Worm (Caenorhabditis elegans) whole organism, midembryonic: ENCODE data around the gene W08F4.12.
"Not testable (repeated sequence)": the region's sequence is repeated elsewhere in the genome, so short reads cannot be mapped to it uniquely, and the experiment has no call there.

Experiments used
- T22C8.4 ChIP-seq: fragments of 200-800 bp; sonication (Bioruptor generic); IDR thresholded peaks from 2 replicates; pipeline ENCODE4 v1.3.6; 2022; ENCODE audit warnings: missing genetic modification characterization, missing compliant biosample characterization
- cog-1 ChIP-seq: sonication (generic microtip); optimal IDR thresholded peaks from 2 replicates; lab custom pipeline; 2016; ENCODE audit warnings: missing genetic modification characterization, missing compliant biosample characterization
- flt-1 ChIP-seq: fragments of 200-800 bp; sonication (Bioruptor generic); IDR thresholded peaks from 2 replicates; pipeline ENCODE4 v1.3.6; 2022; ENCODE audit warnings: missing genetic modification characterization, missing compliant biosample characterization
- klf-2 ChIP-seq: fragments of 200-800 bp; sonication (Bioruptor generic); conservative IDR thresholded peaks from 2 replicates; pipeline ENCODE4 v1.3.6; 2022; ENCODE audit warnings: missing genetic modification reagents, missing genetic modification characterization, missing compliant biosample characterization
- med-1 ChIP-seq: sonication (generic microtip); optimal IDR thresholded peaks from 2 replicates; lab custom pipeline; 2017; ENCODE audit warnings: missing genetic modification characterization, mild to moderate bottlenecking, missing compliant biosample characterization, antibody characterized with exemption, missing genetic modification reagents; ENCODE audit not compliant: insufficient read depth
- ref-1 ChIP-seq: fragments of 200-800 bp; sonication (Bioruptor generic); conservative IDR thresholded peaks from 2 replicates; pipeline ENCODE4 v1.3.6; 2022; ENCODE audit warnings: missing genetic modification reagents, missing genetic modification characterization, missing compliant biosample characterization
- tab-1 ChIP-seq: fragments of 200-800 bp; sonication (Bioruptor generic); IDR thresholded peaks from 2 replicates; pipeline ENCODE4 v1.3.6; 2022; ENCODE audit warnings: missing genetic modification characterization, missing compliant biosample characterization
- ztf-23 ChIP-seq: fragments of 200-800 bp; sonication (Bioruptor generic); IDR thresholded peaks from 2 replicates; pipeline ENCODE4 v1.3.6; 2022; ENCODE audit warnings: missing genetic modification reagents, missing genetic modification characterization, missing compliant biosample characterization
- ztf-29 ChIP-seq: fragments of 200-800 bp; sonication (Bioruptor generic); IDR thresholded peaks from 2 replicates; pipeline ENCODE4 v1.3.6; 2022; ENCODE audit warnings: missing genetic modification reagents, missing genetic modification characterization, missing compliant biosample characterization

W08F4.12 gene

ce11 chrII:568776-569175 is 15.4 kb downstream of the W08F4.12 start, which contains the start of gene W08F4.5:
TSS of gene W08F4.5 (minus strand) at chrII:568876.
- TF ChIP-seq tab-1 (no peak), klf-2 (GFP tag; lab: Robert Waterston, UW) (no peak), flt-1 (GFP tag; lab: Robert Waterston, UW) (no peak), T22C8.4 (GFP tag; lab: Robert Waterston, UW) (no peak), ztf-23 (GFP tag; lab: Robert Waterston, UW) (no peak), ztf-29 (GFP tag; lab: Robert Waterston, UW) (no peak), ref-1 (GFP tag; lab: Robert Waterston, UW) (no peak), med-1 (GFP tag; lab: Kevin White, UChicago) (no peak), cog-1 (tag; lab: Kevin White, UChicago) (no peak)

ce11 chrII:556185-556584 is 28.0 kb downstream of the W08F4.12 start, which contains the start of the genes C09E8.1 and C09E8.6:
TSS of gene C09E8.1 (plus strand) at chrII:556485.
TSS of gene C09E8.6 (plus strand) at chrII:556497.
- TF ChIP-seq med-1 (GFP tag; lab: Kevin White, UChicago) = no peak
- no peak for TF ChIP-seq ref-1 (GFP tag; lab: Robert Waterston, UW)
- no peak for TF ChIP-seq T22C8.4 (GFP tag; lab: Robert Waterston, UW)
- no peak for TF ChIP-seq tab-1
- TF ChIP-seq klf-2 (GFP tag; lab: Robert Waterston, UW) = no peak
- TF ChIP-seq cog-1 (tag; lab: Kevin White, UChicago) = no peak
- no peak for TF ChIP-seq flt-1 (GFP tag; lab: Robert Waterston, UW)
- TF ChIP-seq ztf-29 (GFP tag; lab: Robert Waterston, UW) = no peak
- no peak for TF ChIP-seq ztf-23 (GFP tag; lab: Robert Waterston, UW)

ce11 chrII:555371-555770 is 28.9 kb downstream of the W08F4.12 start:
- no peak for TF ChIP-seq tab-1
- TF ChIP-seq T22C8.4 (GFP tag; lab: Robert Waterston, UW) = peak; percentile 52

- TF ChIP-seq klf-2 (GFP tag; lab: Robert Waterston, UW) (no peak), med-1 (GFP tag; lab: Kevin White, UChicago) (no peak), ztf-23 (GFP tag; lab: Robert Waterston, UW) (no peak), ztf-29 (GFP tag; lab: Robert Waterston, UW) (no peak), cog-1 (tag; lab: Kevin White, UChicago) (no peak), T22C8.4 (GFP tag; lab: Robert Waterston, UW) (no peak), flt-1 (GFP tag; lab: Robert Waterston, UW) (no peak), tab-1 (no peak), ref-1 (GFP tag; lab: Robert Waterston, UW) (no peak)
These were observed 32.8 kb downstream of the W08F4.12 start, which contains the start of gene lips-7 for ce11 chrII:551245-551904. TSS of gene lips-7 (plus strand) at chrII:551854.

- TF ChIP-seq flt-1 (GFP tag; lab: Robert Waterston, UW) (no peak), ztf-29 (GFP tag; lab: Robert Waterston, UW) (no peak), T22C8.4 (GFP tag; lab: Robert Waterston, UW) (no peak), tab-1 (no peak), med-1 (GFP tag; lab: Kevin White, UChicago) (no peak), ref-1 (GFP tag; lab: Robert Waterston, UW) (no peak), cog-1 (tag; lab: Kevin White, UChicago) (no peak), ztf-23 (GFP tag; lab: Robert Waterston, UW) (no peak), klf-2 (GFP tag; lab: Robert Waterston, UW) (no peak)
These were observed 34.7 kb downstream of the W08F4.12 start for ce11 chrII:549501-549900.

- TF ChIP-seq tab-1 (no peak), ztf-23 (GFP tag; lab: Robert Waterston, UW) (no peak), ztf-29 (GFP tag; lab: Robert Waterston, UW) (no peak), ref-1 (GFP tag; lab: Robert Waterston, UW) (no peak), med-1 (GFP tag; lab: Kevin White, UChicago) (no peak), T22C8.4 (GFP tag; lab: Robert Waterston, UW) (no peak), flt-1 (GFP tag; lab: Robert Waterston, UW) (no peak), cog-1 (tag; lab: Kevin White, UChicago) (no peak), klf-2 (GFP tag; lab: Robert Waterston, UW) (no peak)
These were observed 37.8 kb downstream of the W08F4.12 start, which contains the start of gene mlt-10 for ce11 chrII:546405-546804. TSS of gene mlt-10 (plus strand) at chrII:546705.

ce11 chrII:542416-542815 is 41.8 kb downstream of the W08F4.12 start:
- TF ChIP-seq flt-1 (GFP tag; lab: Robert Waterston, UW) = 0 out of 2 replicates have a peak, but pooled peaks have one; percentile 14
- no peak for TF ChIP-seq tab-1

ce11 chrII:536775-537174 is 47.4 kb downstream of the W08F4.12 start, which contains the start of gene T27A1.2:
TSS of gene T27A1.2 (minus strand) at chrII:536875.
- TF ChIP-seq flt-1 (GFP tag; lab: Robert Waterston, UW) (no peak), cog-1 (tag; lab: Kevin White, UChicago) (no peak), ztf-29 (GFP tag; lab: Robert Waterston, UW) (no peak), ztf-23 (GFP tag; lab: Robert Waterston, UW) (no peak), ref-1 (GFP tag; lab: Robert Waterston, UW) (no peak), T22C8.4 (GFP tag; lab: Robert Waterston, UW) (no peak), klf-2 (GFP tag; lab: Robert Waterston, UW) (no peak), med-1 (GFP tag; lab: Kevin White, UChicago) (no peak), tab-1 (no peak)

ce11 chrII:535226-535625 is 49.0 kb downstream of the W08F4.12 start, which contains the start of gene T27A1.3:
TSS of gene T27A1.3 (plus strand) at chrII:535526.
- TF ChIP-seq cog-1 (tag; lab: Kevin White, UChicago); ztf-23 (GFP tag; lab: Robert Waterston, UW); klf-2 (GFP tag; lab: Robert Waterston, UW): not testable (repeated sequence)
